Fruit fly (Drosophila melanogaster) ovary, adult (tissue): ENCODE data around the gene Irbp18.

ENCODE experiments used
- CG17801 ChIP-seq: fragments of 200-800 bp; optimal IDR thresholded peaks from 2 replicates; lab custom pipeline; 2019; ENCODE audit warnings: missing biosample characterization, mild to moderate bottlenecking, missing genetic modification characterization, moderate library complexity; ENCODE audit not compliant: partially characterized antibody

Gene Irbp18

DNA sequence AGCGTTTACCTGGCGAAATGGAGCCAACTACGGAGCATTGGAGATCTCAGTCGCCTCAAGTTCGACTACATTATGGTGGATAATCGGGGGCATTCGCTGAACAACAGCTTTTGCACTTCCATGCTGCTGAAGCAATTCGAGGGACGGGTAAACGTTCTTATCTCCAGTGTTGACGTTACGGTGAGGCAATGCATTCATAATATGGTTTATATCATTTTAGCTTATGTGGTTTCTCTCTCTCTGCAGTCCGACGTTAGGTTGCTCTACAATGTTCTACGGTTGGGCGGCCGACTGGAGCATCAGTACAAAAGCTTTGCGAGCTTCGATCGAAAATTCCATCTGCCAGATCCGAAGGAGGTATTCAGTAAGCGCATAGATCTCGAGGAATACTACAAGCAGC, 32.1 kb downstream of the Irbp18 start:
- no peak for TF ChIP-seq CG17801 (GFP tag; lab: Kevin White, UChicago)

DNA sequence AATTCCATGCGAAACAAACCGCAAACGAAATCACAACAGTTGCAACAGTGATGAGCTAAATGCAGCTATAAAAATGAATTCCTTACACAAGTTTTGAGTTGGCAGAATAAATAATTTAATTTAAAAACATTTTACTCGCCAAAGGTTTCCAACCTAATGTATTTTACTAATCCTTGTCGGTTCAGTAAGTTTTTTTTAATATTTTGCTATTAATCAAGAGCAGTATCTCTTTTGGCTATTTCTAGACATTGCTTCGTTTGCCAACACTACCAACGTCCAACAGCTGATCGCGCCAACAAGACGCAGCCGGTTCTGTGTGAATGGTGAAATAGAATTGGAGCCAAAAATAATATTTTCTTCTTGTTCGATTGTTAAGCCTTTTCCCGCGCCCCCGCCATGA, 33.3 kb downstream of the Irbp18 start, which contains the start of the genes CG32075, CG45101 and SuUR:
Gene CG32075, minus strand, starts transcription at position 253 of the 400 bp plus-strand sequence.
Gene CG45101, plus strand, starts transcription at position 303 of the 400 bp plus-strand sequence.
Gene SuUR, plus strand, starts transcription at position 303 of the 400 bp plus-strand sequence.
- TF ChIP-seq CG17801 (GFP tag; lab: Kevin White, UChicago): peak; percentile 60

DNA sequence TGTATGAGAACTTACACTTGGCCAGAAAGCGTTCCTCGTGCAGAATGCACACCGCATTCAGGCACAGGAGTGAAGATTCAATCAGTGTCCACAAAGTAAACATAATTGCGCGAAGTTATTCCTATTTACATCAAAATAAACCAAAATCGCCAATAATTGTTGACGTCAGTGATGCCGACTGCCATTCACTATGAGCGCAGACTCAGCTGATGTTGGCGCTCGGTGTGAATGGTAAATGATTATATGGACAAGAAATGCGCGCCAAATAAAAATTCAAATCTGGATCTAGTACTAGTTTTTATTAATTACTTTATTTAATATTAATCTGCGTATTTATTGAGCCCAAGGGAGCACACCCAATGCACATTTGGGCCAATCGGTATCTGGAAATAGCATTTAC, 35.5 kb downstream of the Irbp18 start, which contains the start of gene CG32069:
Gene CG32069, minus strand, starts transcription at position 174 of the 400 bp plus-strand sequence.
- TF ChIP-seq CG17801 (GFP tag; lab: Kevin White, UChicago): no peak

DNA sequence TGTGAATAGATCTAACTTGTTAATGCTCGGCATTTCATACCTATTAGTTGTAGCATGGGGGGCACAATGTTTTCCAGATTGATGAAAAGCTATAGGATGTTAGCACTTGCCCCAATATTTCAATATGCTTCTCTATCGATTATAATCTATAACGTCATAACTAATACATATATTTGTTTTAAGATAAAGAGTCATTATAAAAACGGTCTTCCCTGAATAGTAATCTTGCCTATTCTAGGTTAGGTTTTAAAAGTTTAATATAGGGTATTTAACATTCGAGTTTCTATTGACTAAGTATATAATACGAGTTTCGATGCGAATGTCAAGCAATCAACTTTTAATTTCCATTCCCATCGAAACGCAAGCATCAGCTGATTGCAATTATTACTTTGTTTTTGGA, 36.8 kb downstream of the Irbp18 start, which contains the start of the genes CG6321 and Blos2:
Gene CG6321, minus strand, starts transcription at position 25 of the 400 bp plus-strand sequence.
Gene Blos2, plus strand, starts transcription at position 372 of the 400 bp plus-strand sequence.
- peak; percentile 89 for TF ChIP-seq CG17801 (GFP tag; lab: Kevin White, UChicago)

DNA sequence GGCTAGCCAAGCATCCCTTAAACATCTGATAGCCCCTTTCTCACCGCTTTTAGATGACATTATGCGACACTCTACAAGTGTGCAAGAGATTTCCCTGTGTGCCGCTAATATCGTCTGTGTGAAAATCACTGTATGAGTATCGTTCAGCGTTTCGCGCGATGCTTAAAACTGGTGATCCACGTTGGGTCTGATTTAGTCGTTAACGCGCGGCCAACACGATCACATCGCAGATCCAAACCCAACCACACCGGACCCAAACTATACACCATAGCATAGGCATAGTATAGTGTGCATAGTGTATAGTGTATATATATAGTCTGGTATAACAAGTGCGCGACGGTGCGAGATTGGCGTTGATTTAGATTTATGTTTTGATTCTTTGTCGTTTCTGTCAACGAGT, 44.1 kb downstream of the Irbp18 start, which contains the start of gene CG7888:
Gene CG7888, plus strand, starts transcription at position 193 of the 400 bp plus-strand sequence.
- no peak for TF ChIP-seq CG17801 (GFP tag; lab: Kevin White, UChicago)

DNA sequence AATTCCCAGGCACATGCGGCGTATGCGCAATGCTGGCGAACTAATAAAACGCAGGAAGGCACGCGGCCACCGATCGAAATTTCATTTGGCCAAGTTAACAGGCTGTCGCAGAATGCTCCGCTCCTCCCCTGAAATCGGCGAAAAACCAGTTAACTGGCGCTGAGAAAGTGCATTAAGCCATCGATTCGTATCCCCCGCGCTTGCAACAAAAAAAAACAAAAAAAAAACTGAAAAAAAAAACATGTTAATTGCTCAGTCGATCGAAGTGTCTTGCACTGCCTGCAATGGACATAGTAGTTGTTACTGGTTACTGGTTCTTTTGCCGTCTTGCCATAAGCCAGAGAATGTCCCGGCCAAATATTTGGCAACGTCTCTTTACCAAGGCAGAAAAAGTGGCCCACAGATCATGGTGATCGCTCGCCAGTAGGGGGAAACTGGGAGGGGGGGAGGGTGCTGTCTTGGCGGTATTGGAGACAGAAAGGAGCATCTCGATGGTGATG, 45.2 kb downstream of the Irbp18 start:
- TF ChIP-seq CG17801 (GFP tag; lab: Kevin White, UChicago): no peak

DNA sequence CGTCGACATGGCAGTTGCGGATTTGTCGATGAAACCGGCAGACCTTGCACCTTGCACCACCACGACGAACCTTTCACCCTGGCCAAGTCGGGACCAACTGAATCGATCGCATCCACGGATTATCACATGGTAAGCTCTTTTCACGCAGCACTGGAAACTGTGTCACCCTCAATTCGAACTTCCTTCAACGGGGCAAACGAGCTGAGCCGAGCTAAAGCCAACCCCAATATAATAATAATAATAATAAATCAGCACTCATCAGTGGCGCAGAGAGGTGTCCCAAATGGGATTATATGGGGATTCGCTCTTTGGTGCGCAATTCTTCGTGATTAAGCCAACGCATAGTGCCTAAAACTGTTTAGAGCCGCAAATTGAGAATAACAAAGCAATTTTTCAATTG, 46.7 kb downstream of the Irbp18 start, which contains the start of gene CG43693:
Gene CG43693, minus strand, starts transcription at position 101 of the 400 bp plus-strand sequence.
- TF ChIP-seq CG17801 (GFP tag; lab: Kevin White, UChicago): no peak

DNA sequence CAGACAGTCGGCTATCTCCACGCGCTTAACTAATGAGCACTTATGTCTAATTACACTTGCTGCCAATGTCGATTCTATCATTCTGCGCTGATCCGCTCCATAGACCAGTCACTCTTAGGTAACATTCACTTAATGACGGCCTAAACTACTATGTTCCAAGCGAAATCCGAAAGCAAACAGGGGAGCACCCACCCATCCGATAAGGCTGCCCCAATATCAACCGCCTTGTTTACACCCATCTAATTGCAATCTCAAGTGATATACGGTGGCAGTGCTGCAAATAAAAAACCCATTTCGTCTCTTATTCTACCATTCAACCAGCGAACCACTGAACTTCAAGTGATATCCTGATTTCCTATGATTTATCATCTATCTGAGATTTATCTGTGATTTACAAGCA, 48.6 kb downstream of the Irbp18 start:
- peak; percentile 25 for TF ChIP-seq CG17801 (GFP tag; lab: Kevin White, UChicago)

DNA sequence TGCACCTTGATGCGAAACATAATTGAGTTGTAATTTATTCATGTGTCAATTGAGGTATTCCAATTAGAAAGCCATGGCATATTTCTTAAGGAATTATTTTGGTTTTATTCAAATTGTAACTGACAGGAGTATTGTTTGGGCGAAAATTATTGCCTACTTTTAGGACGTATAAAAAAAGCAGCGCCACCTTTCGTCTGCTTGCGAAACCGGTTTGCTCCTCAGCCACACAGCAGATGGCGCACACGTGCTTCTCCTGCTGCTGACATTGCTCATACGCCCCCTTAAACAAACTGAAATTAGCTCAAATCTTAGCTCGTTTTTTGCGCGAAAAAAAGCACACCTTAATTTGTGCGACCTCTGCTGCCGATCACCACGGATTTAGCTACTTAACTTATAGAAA, 50.1 kb downstream of the Irbp18 start:
- TF ChIP-seq CG17801 (GFP tag; lab: Kevin White, UChicago): peak; percentile 32
